Fruit fly (Drosophila melanogaster) whole organism: ENCODE measurements around the gene CG43362.

Experiments used
- CG8478 ChIP-seq: fragments of >200 bp; optimal IDR thresholded peaks from 2 replicates; lab custom pipeline; 2018; ENCODE audit warnings: inconsistent platforms
- Dll ChIP-seq: fragments of >200 bp; optimal IDR thresholded peaks from 2 replicates; lab custom pipeline; 2017
- EcR ChIP-seq, 2 experiments: fragments of >200 bp; optimal IDR thresholded peaks; 2 replicates each; lab custom pipeline; 2017; ENCODE audit warnings: missing biosample characterization in 2 of 2, missing genetic modification characterization in 2 of 2, missing genetic modification reagents in 2 of 2
- pan ChIP-seq: fragments of >200 bp; optimal IDR thresholded peaks from 2 replicates; lab custom pipeline; 2017
- psq ChIP-seq: fragments of >200 bp; optimal IDR thresholded peaks from 2 replicates; lab custom pipeline; 2017

DNA sequence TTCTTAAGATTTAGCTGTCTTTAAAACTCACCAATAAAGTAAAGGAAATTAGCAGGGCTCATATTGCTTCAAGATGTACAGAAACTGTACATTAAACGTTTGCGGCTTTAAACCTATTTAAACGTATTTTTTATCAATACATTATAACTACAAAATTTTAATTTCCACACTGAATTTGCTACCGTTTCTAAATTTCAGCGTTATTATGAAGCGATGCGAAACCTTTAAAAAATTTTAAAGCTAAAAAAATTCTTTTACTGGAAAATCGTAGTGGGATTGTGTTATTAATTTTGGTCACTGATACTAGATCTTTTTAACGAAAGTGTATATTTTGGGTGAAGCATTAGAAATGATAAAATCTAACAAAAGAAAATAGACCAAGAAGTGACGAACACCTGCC is 18.1 kb upstream of the CG43362 start, which contains the start of gene CG43354:
- TF ChIP-seq CG8478 (lab: Kevin White, UChicago) (no peak), pan (lab: Kevin White, UChicago) (no peak), psq (no peak), Dll (lab: Kevin White, UChicago) (no peak), EcR (GFP tag; optimal IDR thresholded peaks at IDR 0.05; lab: Kevin White, UChicago) (no peak)
